Worm (Caenorhabditis elegans) whole organism, young adult: ENCODE measurements around the gene cdh-3.

Experiments used
- B0261.1 ChIP-seq: sonication (generic microtip); optimal IDR thresholded peaks from 2 replicates; lab custom pipeline; 2016; ENCODE audit warnings: mild to moderate bottlenecking, missing genetic modification characterization, moderate library complexity, missing compliant biosample characterization
- B0336.3 ChIP-seq: fragments of 200-800 bp; sonication (Bioruptor generic); IDR thresholded peaks from 2 replicates; pipeline ENCODE4 v1.3.6; 2022; ENCODE audit warnings: missing genetic modification characterization, missing compliant biosample characterization
- F39B2.1 ChIP-seq: fragments of 200-800 bp; sonication (Bioruptor generic); IDR thresholded peaks from 2 replicates; pipeline ENCODE4 v1.3.6; 2022; ENCODE audit warnings: missing genetic modification reagents, missing genetic modification characterization, missing compliant biosample characterization
- F57C9.4 ChIP-seq: sonication (generic microtip); optimal IDR thresholded peaks from 2 replicates; lab custom pipeline; 2017; ENCODE audit warnings: mild to moderate bottlenecking, missing genetic modification characterization, missing compliant biosample characterization
- ama-1 ChIP-seq, 3 experiments: fragments of 150-350 bp in 1 of 3; sonication (generic microtip) in 2 of 3; optimal IDR thresholded peaks; 2 replicates each; lab custom pipeline; 2014 to 2018; ENCODE audit warnings: missing biosample characterization in 2 of 3, missing genetic modification characterization in 2 of 3, missing genetic modification reagents in 2 of 3
- athp-1 ChIP-seq: sonication (generic microtip); optimal IDR thresholded peaks from 2 replicates; lab custom pipeline; 2017; ENCODE audit warnings: mild to moderate bottlenecking, missing genetic modification characterization, missing compliant biosample characterization
- attf-6 ChIP-seq: fragments of 200-800 bp; sonication (Bioruptor generic); IDR thresholded peaks from 2 replicates; pipeline ENCODE4 v1.3.6; 2022; ENCODE audit warnings: missing genetic modification reagents, missing genetic modification characterization, missing compliant biosample characterization
- bed-1 ChIP-seq: fragments of 200-800 bp; sonication (Bioruptor generic); IDR thresholded peaks from 2 replicates; pipeline ENCODE4 v1.3.6; 2022; ENCODE audit warnings: missing genetic modification reagents, missing genetic modification characterization, missing compliant biosample characterization
- ceh-91 ChIP-seq: fragments of 200-800 bp; sonication (Bioruptor generic); IDR thresholded peaks from 2 replicates; pipeline ENCODE4 v1.3.6; 2022; ENCODE audit warnings: missing genetic modification reagents, missing genetic modification characterization, missing compliant biosample characterization
- die-1 ChIP-seq: sonication (generic microtip); optimal IDR thresholded peaks from 2 replicates; lab custom pipeline; 2016; ENCODE audit warnings: missing genotype, mild to moderate bottlenecking, missing genetic modification characterization, missing compliant biosample characterization
- ets-4 ChIP-seq: fragments of 200-800 bp; sonication (Bioruptor generic); optimal IDR thresholded peaks from 2 replicates; lab custom pipeline; 2018; ENCODE audit warnings: mild to moderate bottlenecking, missing genetic modification characterization, missing compliant biosample characterization
- snpc-4 ChIP-seq, 5 experiments: fragments of 150-350 bp in 1 of 5; sonication (generic microtip) in 4 of 5; optimal IDR thresholded peaks; 2 replicates each; lab custom pipeline; 2014 to 2018; ENCODE audit warnings: missing genetic modification characterization in 5 of 5, missing biosample characterization in 3 of 5, antibody characterized with exemption in 2 of 5, mild to moderate bottlenecking in 2 of 5, missing compliant biosample characterization in 2 of 5, missing genotype in 2 of 5, moderate library complexity in 2 of 5, missing genetic modification reagents in 1 of 5
- sptf-2 ChIP-seq: fragments of 200-800 bp; sonication (Bioruptor generic); optimal IDR thresholded peaks from 2 replicates; lab custom pipeline; 2018; ENCODE audit warnings: mild to moderate bottlenecking, missing genetic modification characterization, missing compliant biosample characterization
- unc-62 ChIP-seq: fragments of 150-350 bp; optimal IDR thresholded peaks from 2 replicates; lab custom pipeline; 2014; ENCODE audit warnings: missing biosample characterization, missing genetic modification reagents, missing genetic modification characterization

ce11 chrIII:7726500-7726899 is 27.7 kb downstream of the cdh-3 start:
- no peak for TF ChIP-seq ceh-91 (GFP tag; lab: Robert Waterston, UW)
- TF ChIP-seq die-1 (tag; lab: Kevin White, UChicago), result no peak
- TF ChIP-seq bed-1 (GFP tag; lab: Robert Waterston, UW), result no peak
- no peak for TF ChIP-seq sptf-2 (GFP tag; lab: Kevin White, UChicago)
- TF ChIP-seq ama-1 (optimal IDR thresholded peaks at IDR 0.05; lab: Kevin White, UChicago), result no peak
- no peak for TF ChIP-seq ama-1 (GFP tag; optimal IDR thresholded peaks at IDR 0.05; lab: Kevin White, UChicago)
- no peak for TF ChIP-seq unc-62
- TF ChIP-seq B0261.1 (tag; lab: Kevin White, UChicago), result no peak
- no peak for TF ChIP-seq ets-4 (GFP tag; lab: Kevin White, UChicago)
- no peak for TF ChIP-seq snpc-4 (GFP tag; optimal IDR thresholded peaks at IDR 0.05; lab: Kevin White, UChicago)
- no peak for TF ChIP-seq snpc-4 (tag; optimal IDR thresholded peaks at IDR 0.05; lab: Kevin White, UChicago)
- no peak for TF ChIP-seq attf-6 (GFP tag; lab: Robert Waterston, UW)
- no peak for TF ChIP-seq F57C9.4 (tag; lab: Kevin White, UChicago)
- TF ChIP-seq B0336.3 (GFP tag; lab: Robert Waterston, UW), result no peak
- TF ChIP-seq F39B2.1 (GFP tag; lab: Robert Waterston, UW), result no peak
- TF ChIP-seq athp-1 (tag; lab: Kevin White, UChicago), result no peak
